Worm (Caenorhabditis elegans): ENCODE data around the gene C17H12.10.

Gene C17H12.10

DNA sequence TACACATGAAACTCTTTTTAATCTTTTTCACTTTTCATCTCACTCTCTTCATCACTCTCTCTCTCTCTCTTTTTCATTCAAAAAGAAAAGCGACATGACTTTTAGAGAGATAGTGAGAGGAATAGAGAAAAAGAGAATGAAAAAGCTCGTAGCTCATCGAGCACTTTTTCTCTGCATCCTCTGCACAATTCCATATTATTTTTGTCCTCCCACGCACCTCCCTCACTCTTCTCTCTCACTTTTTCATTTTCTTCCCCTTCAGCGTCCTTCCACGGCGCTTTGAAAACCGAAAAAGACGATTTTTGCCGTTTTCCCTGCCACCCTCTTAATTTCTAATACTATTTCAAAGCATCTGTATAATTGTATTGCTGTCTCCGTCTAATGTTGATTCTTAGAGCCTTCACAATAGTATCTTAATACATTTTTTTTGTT lies 32.5 kb downstream of the C17H12.10 start (continued):
- TF ChIP-seq nhr-71 (tag; optimal IDR thresholded peaks at IDR 0.05): peak; percentile 96
- TF ChIP-seq unc-62 (GFP tag; optimal IDR thresholded peaks at IDR 0.05): no peak
- no peak for TF ChIP-seq nhr-76 (tag; optimal IDR thresholded peaks at IDR 0.05)
- peak; percentile 59 for TF ChIP-seq mep-1 (tag; optimal IDR thresholded peaks at IDR 0.05)
- peak; percentile 79 for TF ChIP-seq irx-1 (tag; optimal IDR thresholded peaks at IDR 0.05)
- no peak for TF ChIP-seq ets-5 (GFP tag; IDR thresholded peaks at IDR 0.05)
- TF ChIP-seq lin-14 (GFP tag; optimal IDR thresholded peaks at IDR 0.05): peak; percentile 99
- peak; percentile 19 for TF ChIP-seq ceh-8 (GFP tag; optimal IDR thresholded peaks at IDR 0.05)
- TF ChIP-seq mef-2 (tag; optimal IDR thresholded peaks at IDR 0.05): peak; percentile 15
- TF ChIP-seq nhr-85 (tag): peak; percentile 69
- TF ChIP-seq ama-1 (optimal IDR thresholded peaks at IDR 0.05): no peak
- peak; percentile 83 for TF ChIP-seq dsc-1 (tag; optimal IDR thresholded peaks at IDR 0.05)
- no peak for TF ChIP-seq sptf-1 (tag; optimal IDR thresholded peaks at IDR 0.05)
- peak; percentile 90 for TF ChIP-seq egl-13 (tag; optimal IDR thresholded peaks at IDR 0.05)
- TF ChIP-seq Y116A8C.19 (tag; optimal IDR thresholded peaks at IDR 0.05; ENCODE audit: borderline replicate concordance): no peak
- no peak for TF ChIP-seq pag-3 (tag; optimal IDR thresholded peaks at IDR 0.05; ENCODE audit: borderline replicate concordance, insufficient read depth)
- TF ChIP-seq fkh-4 (tag; optimal IDR thresholded peaks at IDR 0.05; ENCODE audit: borderline replicate concordance): no peak
- peak; percentile 58 for TF ChIP-seq aly-2 (tag; optimal IDR thresholded peaks at IDR 0.05)
- peak; percentile 75 for TF ChIP-seq nhr-77 (tag; optimal IDR thresholded peaks at IDR 0.05)
- TF ChIP-seq lin-35 (GFP tag; optimal IDR thresholded peaks at IDR 0.05): peak; percentile 58 to 73
- peak; percentile 89 for TF ChIP-seq fkh-8 (tag; optimal IDR thresholded peaks at IDR 0.05)
- TF ChIP-seq tlp-1 (tag; optimal IDR thresholded peaks at IDR 0.05): no peak
- no peak for TF ChIP-seq efl-3 (GFP tag; optimal IDR thresholded peaks at IDR 0.05)
- peak; percentile 33 for TF ChIP-seq sup-37 (GFP tag; optimal IDR thresholded peaks at IDR 0.05)
- TF ChIP-seq nhr-12 (tag; optimal IDR thresholded peaks at IDR 0.05): no peak
- TF ChIP-seq nhr-19 (GFP tag; conservative IDR thresholded peaks at IDR 0.05): peak; percentile 76
- TF ChIP-seq lir-3 (tag; optimal IDR thresholded peaks at IDR 0.05; ENCODE audit: poor library complexity): peak; percentile 70
- TF ChIP-seq elt-3 (tag; optimal IDR thresholded peaks at IDR 0.05): no peak
- TF ChIP-seq C34B4.2 (tag; optimal IDR thresholded peaks at IDR 0.05): no peak
- TF ChIP-seq ces-1 (GFP tag; optimal IDR thresholded peaks at IDR 0.05): no peak
- TF ChIP-seq pax-3 (tag; optimal IDR thresholded peaks at IDR 0.05): peak; percentile 31
- TF ChIP-seq swsn-7 (tag; optimal IDR thresholded peaks at IDR 0.05): peak; percentile 90
- TF ChIP-seq tbx-2 (tag; optimal IDR thresholded peaks at IDR 0.05): peak; percentile 91
- TF ChIP-seq ceh-90 (tag; optimal IDR thresholded peaks at IDR 0.05): no peak
- no peak for TF ChIP-seq C04F5.9 (tag; optimal IDR thresholded peaks at IDR 0.05)
- TF ChIP-seq ztf-11 (tag; optimal IDR thresholded peaks at IDR 0.05): no peak
- peak; percentile 58 for TF ChIP-seq fos-1 (tag; optimal IDR thresholded peaks at IDR 0.05)
- TF ChIP-seq sox-4 (tag; optimal IDR thresholded peaks at IDR 0.05): peak; percentile 18
- peak; percentile 56 for TF ChIP-seq ztf-4 (tag; optimal IDR thresholded peaks at IDR 0.05)
- TF ChIP-seq dpl-1 (GFP tag; optimal IDR thresholded peaks at IDR 0.05): peak; percentile 36 to 52 (median 45)
- peak; percentile 90 for TF ChIP-seq snu-23 (GFP tag; optimal IDR thresholded peaks at IDR 0.05)
- TF ChIP-seq nhr-11 (tag; optimal IDR thresholded peaks at IDR 0.05): peak; percentile 77
- TF ChIP-seq lsy-2 (tag; optimal IDR thresholded peaks at IDR 0.05): peak; percentile 80 to 86
- TF ChIP-seq skn-1 (tag; optimal IDR thresholded peaks at IDR 0.05): peak; percentile 60
- TF ChIP-seq unc-86 (tag; optimal IDR thresholded peaks at IDR 0.05): peak; percentile 81
- 0 out of 2 replicates have a peak, but pooled peaks have one; percentile 28 for TF ChIP-seq unc-98 (GFP tag; IDR thresholded peaks at IDR 0.05)
- no peak for TF ChIP-seq zip-4 (GFP tag; optimal IDR thresholded peaks at IDR 0.05)
- TF ChIP-seq rnt-1 (tag; optimal IDR thresholded peaks at IDR 0.05): peak; percentile 88
- TF ChIP-seq ceh-63 (GFP tag; optimal IDR thresholded peaks at IDR 0.05): no peak
- peak; percentile 89 for TF ChIP-seq nhr-47 (tag; optimal IDR thresholded peaks at IDR 0.05)
- TF ChIP-seq unc-130 (tag; optimal IDR thresholded peaks at IDR 0.05): no peak
- TF ChIP-seq C16A3.4 (tag; optimal IDR thresholded peaks at IDR 0.05): no peak
- TF ChIP-seq ceh-82 (tag; optimal IDR thresholded peaks at IDR 0.05): peak; percentile 67 to 78 (median 77)

Data from whole organism, L1 larva.